Fruit fly (Drosophila melanogaster) whole organism, embryonic: ENCODE data around the gene ClpP.

ENCODE experiments used
- Bgb ChIP-seq: fragments of 200-800 bp; sonication (Bioruptor generic); IDR thresholded peaks from 2 replicates; pipeline ENCODE4 v1.3.6; 2022; ENCODE audit warnings: missing biosample characterization, missing genetic modification characterization; ENCODE audit not compliant: partially characterized antibody
- Bteb2 ChIP-seq: fragments of 200-800 bp; sonication (Bioruptor generic); optimal IDR thresholded peaks from 2 replicates; lab custom pipeline; 2016; ENCODE audit warnings: missing biosample characterization, missing genetic modification characterization
- CG11504 ChIP-seq: fragments of 200-800 bp; sonication (Bioruptor generic); optimal IDR thresholded peaks from 3 replicates; lab custom pipeline; 2019; ENCODE audit warnings: missing biosample characterization, mild to moderate bottlenecking, missing genetic modification characterization, moderate library complexity
- CG12236 ChIP-seq: fragments of 200-800 bp; sonication (Bioruptor generic); optimal IDR thresholded peaks from 2 replicates; lab custom pipeline; 2016; ENCODE audit warnings: missing biosample characterization, missing genetic modification characterization
- CG12391 ChIP-seq: fragments of 200-800 bp; sonication (Bioruptor generic); optimal IDR thresholded peaks from 3 replicates; lab custom pipeline; 2018; ENCODE audit warnings: missing biosample characterization, mild to moderate bottlenecking, missing genetic modification characterization, moderate library complexity
- CG12744 ChIP-seq: fragments of 200-800 bp; sonication (Bioruptor generic); optimal IDR thresholded peaks from 2 replicates; lab custom pipeline; 2016; ENCODE audit warnings: missing biosample characterization, missing genetic modification characterization
- CG15269 ChIP-seq: fragments of 200-800 bp; sonication (Bioruptor generic); optimal IDR thresholded peaks from 2 replicates; lab custom pipeline; 2018; ENCODE audit warnings: missing biosample characterization, mild to moderate bottlenecking, missing genetic modification characterization, moderate library complexity
- CG1603 ChIP-seq: fragments of 200-800 bp; sonication (Bioruptor generic); optimal IDR thresholded peaks from 2 replicates; lab custom pipeline; 2019; ENCODE audit warnings: missing biosample characterization, mild to moderate bottlenecking, missing genetic modification characterization, moderate library complexity
- CG17361 ChIP-seq: fragments of 200-800 bp; sonication (Bioruptor generic); IDR thresholded peaks from 3 replicates; pipeline ENCODE4 v1.3.6; 2022; ENCODE audit warnings: missing biosample characterization, missing genetic modification characterization
- CG17802 ChIP-seq: fragments of 200-800 bp; sonication (Bioruptor generic); optimal IDR thresholded peaks from 2 replicates; lab custom pipeline; 2018; ENCODE audit warnings: missing biosample characterization, mild to moderate bottlenecking, missing genetic modification characterization, moderate library complexity
- CG18011 ChIP-seq: fragments of 200-800 bp; sonication (Bioruptor generic); optimal IDR thresholded peaks from 2 replicates; lab custom pipeline; 2017; ENCODE audit warnings: missing biosample characterization, missing genetic modification characterization, mild to moderate bottlenecking, moderate library complexity, missing genotype
- CG2199 ChIP-seq: fragments of 200-800 bp; sonication (Bioruptor generic); IDR thresholded peaks from 3 replicates; pipeline ENCODE4 v1.3.6; 2022; ENCODE audit warnings: missing biosample characterization, missing genetic modification characterization
- CG30403 ChIP-seq: fragments of 200-800 bp; sonication (Bioruptor generic); optimal IDR thresholded peaks from 3 replicates; lab custom pipeline; 2016; ENCODE audit warnings: missing biosample characterization, missing genetic modification characterization
- CG34376 ChIP-seq: fragments of 200-800 bp; sonication (Bioruptor generic); optimal IDR thresholded peaks from 2 replicates; lab custom pipeline; 2018; ENCODE audit warnings: missing biosample characterization, mild to moderate bottlenecking, missing genetic modification characterization
- CG4404 ChIP-seq: fragments of 200-800 bp; sonication (Bioruptor generic); IDR thresholded peaks from 2 replicates; pipeline ENCODE4 v1.3.6; 2022; ENCODE audit warnings: missing biosample characterization, missing genetic modification characterization
- CG4424 ChIP-seq: fragments of 200-800 bp; sonication (Bioruptor generic); optimal IDR thresholded peaks from 3 replicates; lab custom pipeline; 2016; ENCODE audit warnings: missing biosample characterization, missing genetic modification characterization
- CG8924 ChIP-seq: fragments of 200-800 bp; optimal IDR thresholded peaks from 3 replicates; lab custom pipeline; 2019; ENCODE audit warnings: missing biosample characterization, mild to moderate bottlenecking, missing genetic modification characterization, moderate library complexity
- CG9876 ChIP-seq: fragments of 200-800 bp; sonication (Bioruptor generic); optimal IDR thresholded peaks from 2 replicates; lab custom pipeline; 2016; ENCODE audit warnings: missing biosample characterization, missing genetic modification characterization
- CHES-1-like ChIP-seq: fragments of 200-800 bp; sonication (Bioruptor generic); optimal IDR thresholded peaks from 2 replicates; lab custom pipeline; 2016; ENCODE audit warnings: missing biosample characterization, missing genetic modification characterization
- D19B ChIP-seq: fragments of 200-800 bp; sonication (Bioruptor generic); optimal IDR thresholded peaks from 2 replicates; lab custom pipeline; 2017; ENCODE audit warnings: missing biosample characterization, mild to moderate bottlenecking, missing genetic modification characterization
- Dbx ChIP-seq: fragments of 200-800 bp; sonication (Bioruptor generic); IDR thresholded peaks from 3 replicates; pipeline ENCODE4 v1.3.6; 2022; ENCODE audit warnings: missing biosample characterization, missing genetic modification characterization
- Dip3 ChIP-seq: fragments of 200-800 bp; sonication (Bioruptor generic); optimal IDR thresholded peaks from 3 replicates; lab custom pipeline; 2016; ENCODE audit warnings: missing biosample characterization, missing genetic modification characterization
- Dref ChIP-seq: fragments of 200-800 bp; sonication (Bioruptor generic); IDR thresholded peaks from 2 replicates; pipeline ENCODE4 v1.3.6; 2022; ENCODE audit warnings: missing biosample characterization, missing genetic modification characterization
- E2f2 ChIP-seq: fragments of 200-800 bp; sonication (Bioruptor generic); IDR thresholded peaks from 2 replicates; pipeline ENCODE4 v1.3.6; 2022; ENCODE audit warnings: missing biosample characterization, missing genetic modification characterization
- ERR ChIP-seq: fragments of 200-800 bp; sonication (Bioruptor generic); optimal IDR thresholded peaks from 2 replicates; lab custom pipeline; 2016; ENCODE audit warnings: missing biosample characterization, missing genetic modification characterization
- MESR4 ChIP-seq: fragments of 200-800 bp; sonication (Bioruptor generic); optimal IDR thresholded peaks from 2 replicates; lab custom pipeline; 2018; ENCODE audit warnings: missing biosample characterization, mild to moderate bottlenecking, missing genetic modification characterization, moderate library complexity
- Nf-YC ChIP-seq: fragments of 200-800 bp; optimal IDR thresholded peaks from 3 replicates; lab custom pipeline; 2019; ENCODE audit warnings: missing biosample characterization, mild to moderate bottlenecking, missing genetic modification characterization, moderate library complexity
- PHDP ChIP-seq: fragments of 200-800 bp; sonication (Bioruptor generic); optimal IDR thresholded peaks from 3 replicates; lab custom pipeline; 2018; ENCODE audit warnings: missing biosample characterization, mild to moderate bottlenecking, missing genetic modification characterization, moderate library complexity
- Pdp1 ChIP-seq, 2 experiments: fragments of 200-800 bp; sonication (Bioruptor generic); optimal IDR thresholded peaks; 3 replicates each; lab custom pipeline; 2016; ENCODE audit warnings: missing biosample characterization in 2 of 2, missing genetic modification characterization in 2 of 2, mild to moderate bottlenecking in 1 of 2, moderate library complexity in 1 of 2
- Side ChIP-seq: fragments of 200-800 bp; sonication (Bioruptor generic); optimal IDR thresholded peaks from 2 replicates; lab custom pipeline; 2016; ENCODE audit warnings: missing biosample characterization, missing genetic modification characterization
- abd-A ChIP-seq: fragments of 200-800 bp; sonication (Bioruptor generic); optimal IDR thresholded peaks from 3 replicates; lab custom pipeline; 2019; ENCODE audit warnings: missing biosample characterization, mild to moderate bottlenecking, missing genetic modification characterization, moderate library complexity
- ash1 ChIP-seq: fragments of 200-800 bp; sonication (Bioruptor generic); optimal IDR thresholded peaks from 2 replicates; lab custom pipeline; 2018; ENCODE audit warnings: missing biosample characterization, mild to moderate bottlenecking, missing genetic modification characterization
- bbx ChIP-seq: fragments of 200-800 bp; sonication (Bioruptor generic); IDR thresholded peaks from 2 replicates; pipeline ENCODE4 v1.3.6; 2022; ENCODE audit warnings: missing biosample characterization, missing genetic modification characterization; ENCODE audit not compliant: partially characterized antibody
- btn ChIP-seq: fragments of 200-800 bp; sonication (Bioruptor generic); optimal IDR thresholded peaks from 2 replicates; lab custom pipeline; 2016; ENCODE audit warnings: missing biosample characterization, missing genetic modification characterization
- da ChIP-seq: fragments of 200-800 bp; sonication (Bioruptor generic); optimal IDR thresholded peaks from 2 replicates; lab custom pipeline; 2016; ENCODE audit warnings: missing biosample characterization, missing genetic modification characterization
- ems ChIP-seq: fragments of 200-800 bp; sonication (Bioruptor generic); optimal IDR thresholded peaks from 3 replicates; lab custom pipeline; 2016; ENCODE audit warnings: missing biosample characterization, missing genetic modification characterization
- gt ChIP-seq: fragments of 200-800 bp; sonication (Bioruptor generic); IDR thresholded peaks from 2 replicates; pipeline ENCODE4 v1.3.6; 2022; ENCODE audit warnings: missing biosample characterization, missing genetic modification characterization
- her ChIP-seq: fragments of 200-800 bp; sonication (Bioruptor generic); optimal IDR thresholded peaks from 2 replicates; lab custom pipeline; 2016; ENCODE audit warnings: missing biosample characterization, missing genetic modification characterization
- kni ChIP-seq: fragments of 200-800 bp; sonication (Bioruptor generic); optimal IDR thresholded peaks from 3 replicates; lab custom pipeline; 2017; ENCODE audit warnings: mild to moderate bottlenecking, missing biosample characterization, missing genetic modification reagents, missing genetic modification characterization
- pho ChIP-seq: fragments of 200-800 bp; sonication (Bioruptor generic); optimal IDR thresholded peaks from 2 replicates; lab custom pipeline; 2016; ENCODE audit warnings: missing biosample characterization, missing genetic modification characterization
- run ChIP-seq: fragments of 200-800 bp; sonication (Bioruptor generic); optimal IDR thresholded peaks from 3 replicates; lab custom pipeline; 2018; ENCODE audit warnings: missing biosample characterization, mild to moderate bottlenecking, missing genetic modification characterization
- schlank ChIP-seq: fragments of 200-800 bp; sonication (Bioruptor generic); optimal IDR thresholded peaks from 2 replicates; lab custom pipeline; 2018; ENCODE audit warnings: missing biosample characterization, mild to moderate bottlenecking, missing genetic modification characterization
- sisA ChIP-seq: fragments of 200-800 bp; sonication (Bioruptor generic); IDR thresholded peaks from 2 replicates; pipeline ENCODE4 v1.3.6; 2022; ENCODE audit warnings: missing biosample characterization, missing genetic modification characterization
- sqz ChIP-seq: fragments of 200-800 bp; sonication (Bioruptor generic); optimal IDR thresholded peaks from 3 replicates; lab custom pipeline; 2018; ENCODE audit warnings: missing biosample characterization, mild to moderate bottlenecking, missing genetic modification characterization
- tx ChIP-seq: fragments of 200-800 bp; sonication (Bioruptor generic); optimal IDR thresholded peaks from 2 replicates; lab custom pipeline; 2016; ENCODE audit warnings: missing biosample characterization, missing genetic modification characterization

Gene ClpP

dm6 chr2L:10386208-10386805 lies 29.7 kb downstream of the ClpP start, which contains the start of the genes Cdk1 and mRpS7 (continued):
- TF ChIP-seq ERR (GFP tag; lab: Kevin White, UChicago) (no peak), CG12744 (GFP tag; lab: Kevin White, UChicago) (peak; percentile 30), tx (peak; percentile 44)

DNA sequence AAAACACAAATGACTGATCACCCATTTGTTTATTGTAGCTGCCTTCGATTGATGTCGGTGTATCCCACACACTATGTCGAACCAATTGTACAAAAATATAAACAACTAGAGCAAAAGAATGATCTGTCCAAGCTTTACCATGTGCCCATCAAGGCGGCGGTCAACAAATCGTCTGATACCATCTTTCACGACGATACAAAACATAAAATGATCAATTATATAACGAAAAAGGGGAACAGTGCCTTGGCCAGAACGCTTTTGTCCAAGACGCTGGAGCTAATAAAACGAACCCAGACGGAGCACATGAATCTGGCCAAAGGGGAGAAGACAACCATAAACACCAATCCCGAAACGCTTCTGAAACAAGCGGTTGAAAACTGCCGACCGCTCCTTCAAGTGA lies 30.2 kb downstream of the ClpP start:
- TF ChIP-seq CG2199 (GFP tag; lab: Robert Waterston, UW): no peak
- TF ChIP-seq CG9876 (GFP tag; lab: Kevin White, UChicago): no peak
- TF ChIP-seq Pdp1 (GFP tag; optimal IDR thresholded peaks at IDR 0.05; lab: Kevin White, UChicago): peak in 1 of 2 experiments; percentile 93
- no peak for TF ChIP-seq sqz (GFP tag; lab: Kevin White, UChicago)
- TF ChIP-seq sisA (GFP tag; lab: Robert Waterston, UW): no peak
- no peak for TF ChIP-seq her (GFP tag; lab: Kevin White, UChicago)
- no peak for TF ChIP-seq CG4424 (GFP tag; lab: Kevin White, UChicago)
- TF ChIP-seq Dbx (GFP tag; lab: Robert Waterston, UW): no peak
- peak; percentile 49 for TF ChIP-seq MESR4 (GFP tag; lab: Kevin White, UChicago)
- no peak for TF ChIP-seq D19B (GFP tag; lab: Kevin White, UChicago)
- no peak for TF ChIP-seq abd-A
- no peak for TF ChIP-seq pho (GFP tag; lab: Kevin White, UChicago)

- TF ChIP-seq Side (GFP tag; lab: Kevin White, UChicago) (peak; percentile 38), btn (GFP tag; lab: Kevin White, UChicago) (no peak), tx (peak; percentile 44), da (GFP tag; lab: Kevin White, UChicago) (peak; percentile 59), ash1 (GFP tag; lab: Kevin White, UChicago) (peak; percentile 6), CG12236 (GFP tag; lab: Kevin White, UChicago) (peak; percentile 48), CG8924 (peak; percentile 71), E2f2 (GFP tag; lab: Robert Waterston, UW) (peak; percentile 47; the same call in 1 of the 2 replicates), CG1603 (peak; percentile 97), Dref (GFP tag; lab: Robert Waterston, UW) (peak; percentile 92), run (tag; lab: Kevin White, UChicago) (no peak), CG34376 (peak; percentile 16), Bteb2 (GFP tag; lab: Kevin White, UChicago) (peak; percentile 67), CG11504 (tag; lab: Kevin White, UChicago) (peak; percentile 72), CG18011 (peak; percentile 20), gt (GFP tag; lab: Robert Waterston, UW) (no peak), schlank (tag; lab: Kevin White, UChicago) (peak; percentile 9), ems (GFP tag; lab: Kevin White, UChicago) (peak; percentile 46), Nf-YC (peak; percentile 52), CG12391 (tag; lab: Kevin White, UChicago) (peak; percentile 83), CG15269 (tag; lab: Kevin White, UChicago) (peak; percentile 69), CG30403 (GFP tag; lab: Kevin White, UChicago) (peak; percentile 77), CG17802 (tag; lab: Kevin White, UChicago) (peak; percentile 95), CHES-1-like (GFP tag; lab: Kevin White, UChicago) (peak; percentile 60), Bgb (GFP tag; lab: Robert Waterston, UW) (peak; percentile 49; the same call in 1 of the 2 replicates), kni (GFP tag; lab: Kevin White, UChicago) (no peak), CG4404 (GFP tag; lab: Robert Waterston, UW) (no peak), CG17361 (GFP tag; lab: Robert Waterston, UW) (peak; percentile 58; the same call in 1 of the 3 replicates), PHDP (peak; percentile 68), bbx (peak; percentile 60), Dip3 (GFP tag; lab: Kevin White, UChicago) (peak; percentile 45)
Observed at dm6 chr2L:10387869-10388726, 31.5 kb downstream of the ClpP start, which contains the start of gene da. Gene da (plus strand): TSS chr2L:10388105.
